Fruit fly (Drosophila melanogaster) whole organism, embryonic: Measurements from ENCODE around the gene Sf3b3.
A peak's percentile ranks its signal among the peaks of the same experiment; 100 is the strongest.

ENCODE experiments used
- Antp ChIP-seq: fragments of 200-800 bp; sonication (Bioruptor generic); optimal IDR thresholded peaks from 3 replicates; lab custom pipeline; 2016; ENCODE audit warnings: missing biosample characterization, missing genetic modification characterization
- B-H2 ChIP-seq: fragments of 200-800 bp; sonication (Bioruptor generic); optimal IDR thresholded peaks from 2 replicates; lab custom pipeline; 2018; ENCODE audit warnings: missing biosample characterization, mild to moderate bottlenecking, missing genetic modification characterization
- CG10979 ChIP-seq: fragments of 200-800 bp; sonication (Bioruptor generic); optimal IDR thresholded peaks from 2 replicates; lab custom pipeline; 2018; ENCODE audit warnings: missing biosample characterization, mild to moderate bottlenecking, missing genetic modification characterization, moderate library complexity
- CG11723 ChIP-seq: fragments of 200-800 bp; sonication (Bioruptor generic); optimal IDR thresholded peaks from 2 replicates; lab custom pipeline; 2017; ENCODE audit warnings: missing biosample characterization, mild to moderate bottlenecking, missing genetic modification characterization
- CG12744 ChIP-seq: fragments of 200-800 bp; sonication (Bioruptor generic); optimal IDR thresholded peaks from 2 replicates; lab custom pipeline; 2016; ENCODE audit warnings: missing biosample characterization, missing genetic modification characterization
- CG13894 ChIP-seq: fragments of 200-800 bp; sonication (Bioruptor generic); optimal IDR thresholded peaks from 3 replicates; lab custom pipeline; 2018; ENCODE audit warnings: missing biosample characterization, mild to moderate bottlenecking, missing genetic modification characterization, moderate library complexity
- CG14965 ChIP-seq: fragments of 200-800 bp; sonication (Bioruptor generic); optimal IDR thresholded peaks from 2 replicates; lab custom pipeline; 2016; ENCODE audit warnings: missing biosample characterization, missing genetic modification characterization, borderline replicate concordance
- CG15601 ChIP-seq: fragments of 200-800 bp; sonication (Bioruptor generic); optimal IDR thresholded peaks from 3 replicates; lab custom pipeline; 2019; ENCODE audit warnings: missing biosample characterization, mild to moderate bottlenecking, missing genetic modification characterization, moderate library complexity
- CG1647 ChIP-seq: fragments of 200-800 bp; sonication (Bioruptor generic); optimal IDR thresholded peaks from 3 replicates; lab custom pipeline; 2016; ENCODE audit warnings: missing biosample characterization, missing genetic modification characterization
- CG16813 ChIP-seq: fragments of 200-800 bp; sonication (Bioruptor generic); IDR thresholded peaks from 3 replicates; pipeline ENCODE4 v1.3.6; 2022; ENCODE audit warnings: missing biosample characterization, missing genetic modification characterization; ENCODE audit not compliant: partially characterized antibody
- CG17612 ChIP-seq: fragments of 200-800 bp; sonication (Bioruptor generic); IDR thresholded peaks from 2 replicates; pipeline ENCODE4 v1.3.6; 2022; ENCODE audit warnings: missing biosample characterization, missing genetic modification characterization
- CG30403 ChIP-seq: fragments of 200-800 bp; sonication (Bioruptor generic); optimal IDR thresholded peaks from 3 replicates; lab custom pipeline; 2016; ENCODE audit warnings: missing biosample characterization, missing genetic modification characterization
- CG32772 ChIP-seq: fragments of 200-800 bp; sonication (Bioruptor generic); IDR thresholded peaks from 2 replicates; pipeline ENCODE4 v1.3.6; 2022; ENCODE audit warnings: missing biosample characterization, missing genetic modification characterization
- CG3726 ChIP-seq: fragments of 200-800 bp; sonication (Bioruptor generic); IDR thresholded peaks from 3 replicates; pipeline ENCODE4, ENCODE4 v1.3.6; 2022; ENCODE audit warnings: missing biosample characterization, missing genetic modification characterization
- CG4282 ChIP-seq: fragments of 200-800 bp; sonication (Bioruptor generic); optimal IDR thresholded peaks from 2 replicates; lab custom pipeline; 2016; ENCODE audit warnings: missing biosample characterization, missing genetic modification characterization
- CG4730 ChIP-seq: fragments of 200-800 bp; sonication (Bioruptor generic); IDR thresholded peaks from 2 replicates; pipeline ENCODE4 v1.3.6; 2022; ENCODE audit warnings: missing biosample characterization, missing genetic modification characterization
- CG6175 ChIP-seq: fragments of 200-800 bp; sonication (Bioruptor generic); IDR thresholded peaks from 3 replicates; pipeline ENCODE4 v1.3.6; 2022; ENCODE audit warnings: missing biosample characterization, missing genetic modification characterization
- CG6254 ChIP-seq: fragments of 200-800 bp; sonication (Bioruptor generic); optimal IDR thresholded peaks from 3 replicates; lab custom pipeline; 2017; ENCODE audit warnings: mild to moderate bottlenecking, missing biosample characterization, missing genetic modification reagents, missing genetic modification characterization
- CG6765 ChIP-seq: fragments of 200-800 bp; sonication (Bioruptor generic); optimal IDR thresholded peaks from 3 replicates; lab custom pipeline; 2017; ENCODE audit warnings: missing biosample characterization, mild to moderate bottlenecking, missing genetic modification characterization
- CG8281 ChIP-seq: fragments of 200-800 bp; sonication (Bioruptor generic); optimal IDR thresholded peaks from 2 replicates; lab custom pipeline; 2018; ENCODE audit warnings: missing biosample characterization, mild to moderate bottlenecking, missing genetic modification characterization, moderate library complexity
- CkIIα-i1 ChIP-seq: fragments of 200-800 bp; sonication (Bioruptor generic); IDR thresholded peaks from 2 replicates; pipeline ENCODE4 v1.3.6; 2022; ENCODE audit warnings: missing biosample characterization, missing genetic modification characterization
- D19B ChIP-seq: fragments of 200-800 bp; sonication (Bioruptor generic); optimal IDR thresholded peaks from 2 replicates; lab custom pipeline; 2017; ENCODE audit warnings: missing biosample characterization, mild to moderate bottlenecking, missing genetic modification characterization
- Dek ChIP-seq: fragments of 200-800 bp; sonication (Bioruptor generic); optimal IDR thresholded peaks from 3 replicates; lab custom pipeline; 2019; ENCODE audit warnings: missing biosample characterization, mild to moderate bottlenecking, missing genetic modification characterization, moderate library complexity
- Dp ChIP-seq: fragments of 200-800 bp; sonication (Bioruptor generic); optimal IDR thresholded peaks from 2 replicates; lab custom pipeline; 2018; ENCODE audit warnings: missing biosample characterization, mild to moderate bottlenecking, missing genetic modification characterization, moderate library complexity
- Ets65A ChIP-seq: fragments of 200-800 bp; sonication (Bioruptor generic); peaks from one replicate; lab custom pipeline; 2016; ENCODE audit warnings: missing biosample characterization, missing genetic modification characterization
- Gug ChIP-seq: fragments of 200-800 bp; sonication (Bioruptor generic); IDR thresholded peaks from 4 replicates; pipeline ENCODE4 v1.3.6; 2022; ENCODE audit warnings: missing biosample characterization, missing genetic modification characterization
- HLH3B ChIP-seq: fragments of 200-800 bp; sonication (Bioruptor generic); IDR thresholded peaks from 2 replicates; pipeline ENCODE4 v1.3.6; 2022; ENCODE audit warnings: missing biosample characterization, missing genetic modification characterization
- MTF-1 ChIP-seq: fragments of 200-800 bp; sonication (Bioruptor generic); optimal IDR thresholded peaks from 2 replicates; lab custom pipeline; 2018; ENCODE audit warnings: missing biosample characterization, mild to moderate bottlenecking, missing genetic modification characterization, borderline replicate concordance
- Taf1 ChIP-seq: fragments of 200-800 bp; sonication (Bioruptor generic); IDR thresholded peaks from 2 replicates; pipeline ENCODE4 v1.3.6; 2022; ENCODE audit warnings: missing biosample characterization, missing genetic modification characterization
- ap ChIP-seq: fragments of 200-800 bp; sonication (Bioruptor generic); IDR thresholded peaks from 2 replicates; pipeline ENCODE4 v1.3.6; 2022; ENCODE audit warnings: missing biosample characterization, missing genetic modification characterization
- chif ChIP-seq, 2 experiments: fragments of 200-800 bp; sonication (Bioruptor generic); optimal IDR thresholded peaks; 3 replicates each; lab custom pipeline; 2016; ENCODE audit warnings: missing biosample characterization in 2 of 2, missing genetic modification characterization in 2 of 2
- ci ChIP-seq: fragments of 200-800 bp; sonication (Bioruptor generic); IDR thresholded peaks from 3 replicates; pipeline ENCODE4 v1.3.6; 2022; ENCODE audit warnings: missing biosample characterization, missing genetic modification characterization
- dm ChIP-seq: fragments of 200-800 bp; sonication (Bioruptor generic); optimal IDR thresholded peaks from 3 replicates; lab custom pipeline; 2016; ENCODE audit warnings: missing biosample characterization, missing genetic modification characterization
- hbn ChIP-seq: fragments of 200-800 bp; sonication (Bioruptor generic); IDR thresholded peaks from 2 replicates; pipeline ENCODE4 v1.3.6; 2022; ENCODE audit warnings: missing biosample characterization, missing genetic modification characterization; ENCODE audit not compliant: partially characterized antibody
- her ChIP-seq: fragments of 200-800 bp; sonication (Bioruptor generic); optimal IDR thresholded peaks from 2 replicates; lab custom pipeline; 2016; ENCODE audit warnings: missing biosample characterization, missing genetic modification characterization
- jumu ChIP-seq: fragments of 200-800 bp; sonication (Bioruptor generic); optimal IDR thresholded peaks from 3 replicates; lab custom pipeline; 2016; ENCODE audit warnings: missing biosample characterization, missing genetic modification characterization
- klu ChIP-seq: fragments of 200-800 bp; sonication (Bioruptor generic); IDR thresholded peaks from 2 replicates; pipeline ENCODE4 v1.3.6; 2022; ENCODE audit warnings: missing biosample characterization, missing genetic modification characterization
- lbe ChIP-seq: fragments of 200-800 bp; sonication (Bioruptor generic); optimal IDR thresholded peaks from 2 replicates; lab custom pipeline; 2016; ENCODE audit warnings: missing biosample characterization, mild to moderate bottlenecking, missing genetic modification characterization
- mam ChIP-seq: fragments of 200-800 bp; sonication (Bioruptor generic); optimal IDR thresholded peaks from 3 replicates; lab custom pipeline; 2016; ENCODE audit warnings: missing biosample characterization, missing genetic modification characterization
- mld ChIP-seq: fragments of 200-800 bp; sonication (Bioruptor generic); IDR thresholded peaks from 3 replicates; pipeline ENCODE4 v1.3.6; 2022; ENCODE audit warnings: missing biosample characterization, missing genetic modification characterization; ENCODE audit not compliant: partially characterized antibody
- nerfin-1 ChIP-seq: fragments of 200-800 bp; sonication (Bioruptor generic); optimal IDR thresholded peaks from 3 replicates; lab custom pipeline; 2019; ENCODE audit warnings: missing biosample characterization, mild to moderate bottlenecking, missing genetic modification characterization, moderate library complexity
- oc ChIP-seq: fragments of 200-800 bp; sonication (Bioruptor generic); optimal IDR thresholded peaks from 2 replicates; lab custom pipeline; 2018; ENCODE audit warnings: missing biosample characterization, mild to moderate bottlenecking, missing genetic modification characterization, moderate library complexity
- pan ChIP-seq, 4 experiments: fragments of >200 bp in 3 of 4; fragments of 200-800 bp in 1 of 4; sonication (Bioruptor generic) in 1 of 4; optimal IDR thresholded peaks in 3 of 4; IDR thresholded peaks in 1 of 4; 2 replicates each; pipeline versions ENCODE4 v1.3.6 to Lab custom; 2017 to 2022; ENCODE audit warnings: missing biosample characterization in 2 of 4, missing genetic modification characterization in 2 of 4, mixed read lengths in 1 of 4
- pum ChIP-seq: fragments of 200-800 bp; sonication (Bioruptor generic); optimal IDR thresholded peaks from 2 replicates; lab custom pipeline; 2016; ENCODE audit warnings: missing biosample characterization, missing genetic modification characterization
- slp2 ChIP-seq: fragments of 200-800 bp; sonication (Bioruptor generic); optimal IDR thresholded peaks from 2 replicates; lab custom pipeline; 2016; ENCODE audit warnings: missing biosample characterization, missing genetic modification characterization
- so ChIP-seq: fragments of 200-800 bp; sonication (Bioruptor generic); IDR thresholded peaks from 3 replicates; pipeline ENCODE4 v1.3.6; 2022; ENCODE audit warnings: missing biosample characterization, missing genetic modification characterization
- trem ChIP-seq: fragments of 200-800 bp; optimal IDR thresholded peaks from 3 replicates; lab custom pipeline; 2019; ENCODE audit warnings: missing biosample characterization, mild to moderate bottlenecking, missing genetic modification characterization, moderate library complexity
- wek ChIP-seq: fragments of 200-800 bp; sonication (Bioruptor generic); optimal IDR thresholded peaks from 3 replicates; lab custom pipeline; 2018; ENCODE audit warnings: missing biosample characterization, mild to moderate bottlenecking, missing genetic modification characterization, moderate library complexity
- yki ChIP-seq: fragments of >200 bp; optimal IDR thresholded peaks from 3 replicates; lab custom pipeline; 2018
- zf30C ChIP-seq: fragments of 200-800 bp; sonication (Bioruptor generic); optimal IDR thresholded peaks from 3 replicates; lab custom pipeline; 2018; ENCODE audit warnings: missing biosample characterization, mild to moderate bottlenecking, missing genetic modification characterization

The Sf3b3 gene

dm6 chr3L:804557-805260 is 28.5 kb downstream of the Sf3b3 start (continued):
- TF ChIP-seq Dek (tag; lab: Kevin White, UChicago) (no peak), zf30C (GFP tag; lab: Kevin White, UChicago) (no peak), pan (optimal IDR thresholded peaks at IDR 0.05; lab: Kevin White, UChicago) (no peak), pan (GFP tag; optimal IDR thresholded peaks at IDR 0.05 in 1 of 2, IDR thresholded peaks at IDR 0.05 in 1 of 2) (peak in 1 of 2 experiments; percentile 46), D19B (GFP tag; lab: Kevin White, UChicago) (no peak), CG8281 (tag; lab: Kevin White, UChicago) (no peak), oc (tag; lab: Kevin White, UChicago) (no peak), CG1647 (GFP tag; lab: Kevin White, UChicago) (no peak), slp2 (GFP tag; lab: Kevin White, UChicago) (no peak), Taf1 (GFP tag; lab: Robert Waterston, UW) (no peak), Dp (GFP tag; lab: Kevin White, UChicago) (no peak), CG6765 (GFP tag; lab: Kevin White, UChicago) (no peak), CG17612 (GFP tag; lab: Robert Waterston, UW) (no peak), CG4730 (GFP tag; lab: Robert Waterston, UW) (no peak), CG13894 (no peak), CG6175 (GFP tag; lab: Robert Waterston, UW) (no peak), yki (lab: Kevin White, UChicago) (no peak), CG11723 (no peak), her (GFP tag; lab: Kevin White, UChicago) (no peak), mld (GFP tag; lab: Robert Waterston, UW) (no peak), MTF-1 (GFP tag; lab: Kevin White, UChicago) (no peak), wek (GFP tag; lab: Kevin White, UChicago) (no peak), CG15601 (no peak), nerfin-1 (tag; lab: Kevin White, UChicago) (peak; percentile 32), ci (GFP tag; lab: Robert Waterston, UW) (peak; percentile 47; the same call in 1 of the 3 replicates), B-H2 (no peak), CG16813 (GFP tag; lab: Robert Waterston, UW) (no peak), hbn (GFP tag; lab: Robert Waterston, UW) (no peak), Gug (GFP tag; lab: Robert Waterston, UW) (0 out of 4 replicates have a peak, but pooled peaks have one; percentile 3), trem (tag; lab: Kevin White, UChicago) (no peak), chif (GFP tag; optimal IDR thresholded peaks at IDR 0.05; lab: Kevin White, UChicago) (peak in 1 of 2 experiments; percentile 30), CG30403 (GFP tag; lab: Kevin White, UChicago) (peak; percentile 35), pum (no peak), CG3726 (no peak), klu (GFP tag; lab: Robert Waterston, UW) (no peak), so (GFP tag; lab: Robert Waterston, UW) (no peak), CG32772 (GFP tag; lab: Robert Waterston, UW) (no peak), CG14965 (GFP tag; lab: Kevin White, UChicago) (no peak), CG4282 (GFP tag; lab: Kevin White, UChicago) (no peak), CG6254 (GFP tag; lab: Kevin White, UChicago) (no peak), CG10979 (tag; lab: Kevin White, UChicago) (peak; percentile 60), lbe (GFP tag; lab: Kevin White, UChicago) (no peak), CkIIα-i1 (GFP tag; lab: Robert Waterston, UW) (no peak), Ets65A (GFP tag; lab: Kevin White, UChicago) (no peak), Antp (no peak), dm (GFP tag; lab: Kevin White, UChicago) (no peak), HLH3B (GFP tag; lab: Robert Waterston, UW) (0 out of 2 replicates have a peak, but pooled peaks have one; percentile 11), jumu (no peak), mam (GFP tag; lab: Kevin White, UChicago) (no peak), ap (GFP tag; lab: Robert Waterston, UW) (no peak), CG12744 (GFP tag; lab: Kevin White, UChicago) (no peak)
